Fruit fly (Drosophila melanogaster) whole organism, pupa: ENCODE results near the gene Trim9.

Experiments
- CG10348 ChIP-seq: fragments of 200-800 bp; sonication (Bioruptor generic); IDR thresholded peaks from 2 replicates; pipeline ENCODE4 v1.3.6; 2022; ENCODE audit warnings: missing biosample characterization, missing genetic modification characterization
- CG12605 ChIP-seq: fragments of 200-800 bp; sonication (Bioruptor generic); IDR thresholded peaks from 2 replicates; pipeline ENCODE4 v1.3.6; 2022; ENCODE audit warnings: missing biosample characterization, missing genetic modification characterization
- CG13204 ChIP-seq: fragments of 200-800 bp; sonication (Bioruptor generic); optimal IDR thresholded peaks from 2 replicates; lab custom pipeline; 2018; ENCODE audit warnings: missing biosample characterization, mild to moderate bottlenecking, missing genetic modification characterization, moderate library complexity
- CG14655 ChIP-seq: fragments of 200-800 bp; sonication (Bioruptor generic); optimal IDR thresholded peaks from 3 replicates; lab custom pipeline; 2017; ENCODE audit warnings: mild to moderate bottlenecking, missing biosample characterization, missing genetic modification reagents, missing genetic modification characterization
- CG15710 ChIP-seq: fragments of 200-800 bp; sonication (Bioruptor generic); optimal IDR thresholded peaks from 2 replicates; lab custom pipeline; 2018; ENCODE audit warnings: missing biosample characterization, mild to moderate bottlenecking, missing genetic modification characterization, moderate library complexity
- CG17806 ChIP-seq: fragments of 200-800 bp; sonication (Bioruptor generic); optimal IDR thresholded peaks from 2 replicates; lab custom pipeline; 2018; ENCODE audit warnings: missing biosample characterization, mild to moderate bottlenecking, missing genetic modification characterization, moderate library complexity
- CG32121 ChIP-seq: fragments of 200-800 bp; sonication (Bioruptor generic); IDR thresholded peaks from 2 replicates; pipeline ENCODE4 v1.3.6; 2022; ENCODE audit warnings: missing biosample characterization, missing genetic modification characterization
- CG34367 ChIP-seq: fragments of 200-800 bp; sonication (Bioruptor generic); optimal IDR thresholded peaks from 2 replicates; lab custom pipeline; 2018; ENCODE audit warnings: missing biosample characterization, mild to moderate bottlenecking, missing genetic modification characterization
- CG4496 ChIP-seq: fragments of 200-800 bp; sonication (Bioruptor generic); IDR thresholded peaks from 3 replicates; pipeline ENCODE4 v1.3.6; 2022; ENCODE audit warnings: missing biosample characterization, missing genetic modification characterization
- CG8159 ChIP-seq: fragments of 200-800 bp; sonication (Bioruptor generic); optimal IDR thresholded peaks from 3 replicates; lab custom pipeline; 2018; ENCODE audit warnings: missing biosample characterization, mild to moderate bottlenecking, missing genetic modification characterization, moderate library complexity
- CG8301 ChIP-seq: fragments of 200-800 bp; sonication (Bioruptor generic); optimal IDR thresholded peaks from 2 replicates; lab custom pipeline; 2018; ENCODE audit warnings: missing biosample characterization, mild to moderate bottlenecking, missing genetic modification characterization
- CG9948 ChIP-seq: fragments of 200-800 bp; sonication (Bioruptor generic); optimal IDR thresholded peaks from 2 replicates; lab custom pipeline; 2018; ENCODE audit warnings: missing biosample characterization, mild to moderate bottlenecking, missing genetic modification characterization, moderate library complexity
- D1 ChIP-seq: fragments of 200-800 bp; sonication (Bioruptor generic); optimal IDR thresholded peaks from 2 replicates; lab custom pipeline; 2018; ENCODE audit warnings: missing biosample characterization, mild to moderate bottlenecking, missing genetic modification characterization, moderate library complexity
- EcR ChIP-seq: fragments of 200-800 bp; sonication (Bioruptor generic); optimal IDR thresholded peaks from 3 replicates; lab custom pipeline; 2019; ENCODE audit warnings: missing biosample characterization, missing genetic modification characterization, mild to moderate bottlenecking, moderate library complexity, missing genetic modification reagents
- Ets98B ChIP-seq: fragments of 200-800 bp; sonication (Bioruptor generic); IDR thresholded peaks from 2 replicates; pipeline ENCODE4 v1.3.6; 2022; ENCODE audit warnings: missing biosample characterization, missing genetic modification characterization
- Pif1A ChIP-seq: fragments of 200-800 bp; sonication (Bioruptor generic); optimal IDR thresholded peaks from 3 replicates; lab custom pipeline; 2016; ENCODE audit warnings: missing biosample characterization, missing genetic modification characterization
- Pif1B ChIP-seq: fragments of 200-800 bp; sonication (Bioruptor generic); optimal IDR thresholded peaks from 3 replicates; lab custom pipeline; 2016; ENCODE audit warnings: missing biosample characterization, missing genetic modification characterization
- Snoo ChIP-seq: fragments of 200-800 bp; sonication (Bioruptor generic); optimal IDR thresholded peaks from 3 replicates; lab custom pipeline; 2017; ENCODE audit warnings: missing biosample characterization, mild to moderate bottlenecking, missing genetic modification characterization, inconsistent platforms
- fd96Ca ChIP-seq: fragments of 200-800 bp; sonication (Bioruptor generic); IDR thresholded peaks from 3 replicates; pipeline ENCODE4 v1.3.6; 2022; ENCODE audit warnings: missing biosample characterization, missing genetic modification characterization
- gl ChIP-seq: fragments of 200-800 bp; sonication (Bioruptor generic); optimal IDR thresholded peaks from 2 replicates; lab custom pipeline; 2018; ENCODE audit warnings: missing biosample characterization, mild to moderate bottlenecking, missing genetic modification characterization
- rn ChIP-seq: fragments of 200-800 bp; sonication (Bioruptor generic); IDR thresholded peaks from 2 replicates; pipeline ENCODE4 v1.3.6; 2022; ENCODE audit warnings: missing biosample characterization, missing genetic modification characterization

Trim9 gene

dm6 chr2L:10528984-10529383, 15.7 kb upstream of the Trim9 start:
- no peak for TF ChIP-seq Ets98B (GFP tag; lab: Robert Waterston, UW)
- no peak for TF ChIP-seq CG13204 (GFP tag; lab: Kevin White, UChicago)
- TF ChIP-seq Pif1A (GFP tag; lab: Kevin White, UChicago), result no peak
- TF ChIP-seq rn, result no peak
- TF ChIP-seq CG17806 (tag; lab: Kevin White, UChicago), result no peak
- TF ChIP-seq CG15710, result no peak
- TF ChIP-seq gl, result no peak
- no peak for TF ChIP-seq CG4496 (GFP tag; lab: Robert Waterston, UW)
- no peak for TF ChIP-seq CG8301 (tag; lab: Kevin White, UChicago)
- no peak for TF ChIP-seq CG12605
- no peak for TF ChIP-seq CG14655 (GFP tag; lab: Kevin White, UChicago)
- TF ChIP-seq fd96Ca (GFP tag; lab: Robert Waterston, UW), result no peak
- TF ChIP-seq CG34367 (tag; lab: Kevin White, UChicago), result no peak
- no peak for TF ChIP-seq EcR (GFP tag; lab: Kevin White, UChicago)
- TF ChIP-seq CG10348 (GFP tag; lab: Robert Waterston, UW), result no peak
- no peak for TF ChIP-seq Pif1B (GFP tag; lab: Kevin White, UChicago)
- no peak for TF ChIP-seq CG32121 (GFP tag; lab: Robert Waterston, UW)
- TF ChIP-seq Snoo, result no peak
- TF ChIP-seq CG9948 (tag; lab: Kevin White, UChicago), result no peak

DNA sequence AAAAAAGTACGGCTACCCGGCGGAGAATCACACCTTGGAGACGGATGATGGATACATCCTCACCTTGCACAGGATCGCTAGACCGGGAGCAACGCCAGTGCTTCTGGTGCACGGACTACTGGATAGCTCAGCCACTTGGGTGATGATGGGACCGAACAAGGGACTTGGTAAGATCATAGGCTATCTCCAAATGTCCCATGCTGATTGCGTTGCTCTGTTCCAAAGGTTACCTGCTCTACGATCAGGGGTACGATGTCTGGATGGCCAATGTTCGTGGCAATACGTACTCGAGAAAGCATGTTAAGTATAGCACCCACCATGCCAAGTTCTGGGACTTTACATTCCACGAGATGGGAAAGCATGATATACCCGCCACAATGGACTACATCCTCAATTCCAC, 14.6 kb upstream of the Trim9 start:
- TF ChIP-seq CG10348 (GFP tag; lab: Robert Waterston, UW), result no peak
- TF ChIP-seq gl, result no peak
- no peak for TF ChIP-seq Pif1B (GFP tag; lab: Kevin White, UChicago)
- TF ChIP-seq rn, result no peak
- TF ChIP-seq D1 (tag; lab: Kevin White, UChicago), result no peak
- TF ChIP-seq CG12605, result no peak
- no peak for TF ChIP-seq CG8301 (tag; lab: Kevin White, UChicago)
- no peak for TF ChIP-seq CG4496 (GFP tag; lab: Robert Waterston, UW)
- TF ChIP-seq CG17806 (tag; lab: Kevin White, UChicago), result no peak
- TF ChIP-seq CG8159 (tag; lab: Kevin White, UChicago), result no peak
- TF ChIP-seq Snoo, result no peak
- no peak for TF ChIP-seq EcR (GFP tag; lab: Kevin White, UChicago)
- no peak for TF ChIP-seq Pif1A (GFP tag; lab: Kevin White, UChicago)
- no peak for TF ChIP-seq fd96Ca (GFP tag; lab: Robert Waterston, UW)
- TF ChIP-seq CG15710, result no peak

dm6 chr2L:10531521-10531920, 13.2 kb upstream of the Trim9 start, which contains the start of gene CG18301:
Gene CG18301, plus strand, starts transcription at chr2L:10531821.
- no peak for TF ChIP-seq gl
- TF ChIP-seq, all 21 proteins: peak for 0

DNA sequence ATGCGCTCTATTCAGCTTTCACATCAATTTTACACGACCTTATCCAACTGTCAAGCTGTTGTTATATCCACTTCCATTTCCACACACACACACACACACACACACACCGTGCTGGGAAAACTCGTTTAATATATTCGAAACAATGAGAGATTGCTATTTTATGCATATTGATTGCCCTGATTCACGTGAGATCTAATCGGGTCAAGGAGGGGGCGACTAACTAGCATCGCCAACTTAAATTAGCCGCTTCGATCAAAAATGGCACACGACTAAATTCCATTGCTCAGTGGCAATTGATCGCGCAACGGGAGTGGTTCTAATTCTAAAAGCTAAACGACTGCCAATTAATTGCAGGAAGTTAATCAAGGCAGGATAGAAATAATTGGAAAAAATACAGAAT, 10.7 kb upstream of the Trim9 start, which contains the start of gene CG18302:
Gene CG18302 (plus strand): TSS at position 301 of the 400 bp plus-strand sequence.
- no peak for TF ChIP-seq CG14655 (GFP tag; lab: Kevin White, UChicago)
- TF ChIP-seq Snoo, result no peak
- TF ChIP-seq EcR (GFP tag; lab: Kevin White, UChicago), result no peak

DNA sequence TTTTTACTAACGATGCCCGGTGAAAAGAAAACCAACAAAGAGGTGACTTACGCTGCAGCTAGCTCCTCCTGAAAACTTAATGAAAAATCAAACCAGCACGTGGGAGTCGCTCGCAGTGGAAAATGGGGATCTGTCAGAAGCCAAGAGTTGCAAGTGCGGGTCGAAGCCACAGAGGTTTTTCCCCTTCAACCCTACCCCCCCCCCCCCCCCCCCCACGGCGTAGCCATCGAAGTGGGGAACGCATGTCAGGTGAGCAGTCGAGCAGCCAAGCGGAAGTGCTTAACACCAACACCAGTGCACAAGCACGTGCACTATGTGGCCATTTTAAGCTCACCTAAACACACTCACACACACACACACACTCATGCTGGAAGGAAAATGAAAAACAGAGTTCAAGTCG, 5.3 kb upstream of the Trim9 start:
- TF ChIP-seq Pif1A (GFP tag; lab: Kevin White, UChicago), result no peak
- TF ChIP-seq fd96Ca (GFP tag; lab: Robert Waterston, UW), result no peak
- TF ChIP-seq D1 (tag; lab: Kevin White, UChicago), result no peak
- TF ChIP-seq CG9948 (tag; lab: Kevin White, UChicago), result no peak
- TF ChIP-seq CG13204 (GFP tag; lab: Kevin White, UChicago), result no peak
- no peak for TF ChIP-seq CG14655 (GFP tag; lab: Kevin White, UChicago)
- no peak for TF ChIP-seq gl
- TF ChIP-seq CG4496 (GFP tag; lab: Robert Waterston, UW), result no peak

dm6 chr2L:10543048-10543752, 1.5 kb upstream of the Trim9 start:
- no peak for TF ChIP-seq CG32121 (GFP tag; lab: Robert Waterston, UW)
- no peak for TF ChIP-seq gl
- peak; percentile 23 for TF ChIP-seq CG8159 (tag; lab: Kevin White, UChicago)
- TF ChIP-seq Pif1B (GFP tag; lab: Kevin White, UChicago), result no peak
- no peak for TF ChIP-seq CG12605
- TF ChIP-seq CG8301 (tag; lab: Kevin White, UChicago), result no peak
- TF ChIP-seq Snoo, result no peak

- TF ChIP-seq CG13204 (GFP tag; lab: Kevin White, UChicago) (no peak), CG15710 (no peak), CG4496 (GFP tag; lab: Robert Waterston, UW) (no peak), Pif1A (GFP tag; lab: Kevin White, UChicago) (no peak), CG8301 (tag; lab: Kevin White, UChicago) (no peak), CG32121 (GFP tag; lab: Robert Waterston, UW) (no peak), CG34367 (tag; lab: Kevin White, UChicago) (no peak), Pif1B (GFP tag; lab: Kevin White, UChicago) (no peak), CG9948 (tag; lab: Kevin White, UChicago) (no peak), CG17806 (tag; lab: Kevin White, UChicago) (no peak), Snoo (no peak), CG12605 (no peak), CG10348 (GFP tag; lab: Robert Waterston, UW) (no peak), CG14655 (GFP tag; lab: Kevin White, UChicago) (no peak), rn (no peak), fd96Ca (GFP tag; lab: Robert Waterston, UW) (no peak), Ets98B (GFP tag; lab: Robert Waterston, UW) (no peak), gl (no peak)
These were observed 691 bp upstream of the Trim9 start for dm6 chr2L:10543992-10544391.
